Fruit fly (Drosophila melanogaster): Measurements from ENCODE around the gene mre11.

mre11 gene

dm6 chr2L:11268933-11269631, 12.8 kb upstream of the mre11 start, which contains the start of gene cmet (continued):
- TF ChIP-seq Chrac-16 (GFP tag; optimal IDR thresholded peaks at IDR 0.05) (peak; percentile 5), esg (GFP tag; conservative IDR thresholded peaks at IDR 0.05) (peak; percentile 37; the same call in 1 of the 2 replicates), CG8944 (GFP tag; optimal IDR thresholded peaks at IDR 0.05) (peak; percentile 50), CG14965 (GFP tag; optimal IDR thresholded peaks at IDR 0.05; ENCODE audit: borderline replicate concordance) (no peak), CG3065 (GFP tag; optimal IDR thresholded peaks at IDR 0.05) (peak; percentile 27), ERR (GFP tag; optimal IDR thresholded peaks at IDR 0.05) (no peak), CG11085 (GFP tag; IDR thresholded peaks at IDR 0.05) (peak; percentile 58; the same call in 1 of the 2 replicates), jumu (GFP tag; optimal IDR thresholded peaks at IDR 0.05) (peak; percentile 70), emc (GFP tag; optimal IDR thresholded peaks at IDR 0.05) (peak; percentile 18), CkIIα-i1 (GFP tag; IDR thresholded peaks at IDR 0.05) (no peak), mam (GFP tag; optimal IDR thresholded peaks at IDR 0.05) (peak; percentile 78), tin (GFP tag; optimal IDR thresholded peaks at IDR 0.05) (peak; percentile 39), CG18011 (GFP tag; optimal IDR thresholded peaks at IDR 0.05) (peak; percentile 96), gt (GFP tag; IDR thresholded peaks at IDR 0.05) (no peak), CG2120 (GFP tag; optimal IDR thresholded peaks at IDR 0.05) (peak; percentile 4), CG4854 (GFP tag; optimal IDR thresholded peaks at IDR 0.05) (peak; percentile 23), Doc2 (GFP tag; IDR thresholded peaks at IDR 0.05) (no peak), slou (GFP tag; optimal IDR thresholded peaks at IDR 0.05) (peak; percentile 31), CG9932 (GFP tag; IDR thresholded peaks at IDR 0.05) (peak; percentile 75), CG9437 (GFP tag; optimal IDR thresholded peaks at IDR 0.05) (peak; percentile 68), CG10979 (tag; optimal IDR thresholded peaks at IDR 0.05) (peak; percentile 43), trem (tag; optimal IDR thresholded peaks at IDR 0.05) (peak; percentile 48), fd96Cb (tag; optimal IDR thresholded peaks at IDR 0.05) (peak; percentile 41), Dp (GFP tag; optimal IDR thresholded peaks at IDR 0.05) (peak; percentile 82), CG33213 (GFP tag; optimal IDR thresholded peaks at IDR 0.05) (peak; percentile 72), Opbp (GFP tag; IDR thresholded peaks at IDR 0.05; ENCODE audit: partially characterized antibody) (peak; percentile 94), ind (GFP tag; optimal IDR thresholded peaks at IDR 0.05) (peak; percentile 59), CG13123 (GFP tag; optimal IDR thresholded peaks at IDR 0.05) (peak; percentile 28), chn (GFP tag; optimal IDR thresholded peaks at IDR 0.05) (peak; percentile 55), oc (tag; optimal IDR thresholded peaks at IDR 0.05) (no peak), HmgD (GFP tag; optimal IDR thresholded peaks at IDR 0.05) (peak; percentile 83), ac (GFP tag; optimal IDR thresholded peaks at IDR 0.05) (no peak), br (optimal IDR thresholded peaks at IDR 0.05) (no peak), CG14860 (GFP tag; IDR thresholded peaks at IDR 0.05; ENCODE audit: partially characterized antibody) (peak; percentile 94), CHES-1-like (GFP tag; optimal IDR thresholded peaks at IDR 0.05) (peak; percentile 73), MESR4 (GFP tag; optimal IDR thresholded peaks at IDR 0.05) (peak; percentile 27), ken (GFP tag; IDR thresholded peaks at IDR 0.05) (peak; percentile 52; the same call in 1 of the 3 replicates), CG7963 (GFP tag; IDR thresholded peaks at IDR 0.05; ENCODE audit: partially characterized antibody) (peak; percentile 97), BEAF-32 (GFP tag; optimal IDR thresholded peaks at IDR 0.05) (peak; percentile 81), D19B (GFP tag; optimal IDR thresholded peaks at IDR 0.05) (no peak), CG15011 (GFP tag; optimal IDR thresholded peaks at IDR 0.05) (no peak), Atf-2 (GFP tag; optimal IDR thresholded peaks at IDR 0.05) (peak; percentile 44), dpn (GFP tag; optimal IDR thresholded peaks at IDR 0.05) (peak; percentile 53 to 62), Eip74EF (GFP tag; optimal IDR thresholded peaks at IDR 0.05) (no peak), CG17328 (GFP tag; IDR thresholded peaks at IDR 0.05) (peak; percentile 39; the same call in 1 of the 2 replicates), sna (GFP tag; IDR thresholded peaks at IDR 0.05; ENCODE audit: partially characterized antibody) (peak; percentile 86), croc (GFP tag; conservative IDR thresholded peaks at IDR 0.05) (no peak), luna (GFP tag; optimal IDR thresholded peaks at IDR 0.05) (peak; percentile 11), zfh1 (GFP tag; IDR thresholded peaks at IDR 0.05) (0 out of 3 replicates have a peak, but pooled peaks have one; percentile 37)

Data from whole organism, embryonic.